Fruit fly (Drosophila melanogaster) whole organism, embryonic: ENCODE measurements around the gene Spt6.

ENCODE experiments used
- Ada2b ChIP-seq: fragments of 200-800 bp; sonication (Bioruptor generic); IDR thresholded peaks from 2 replicates; pipeline ENCODE4 v1.3.6; 2022; ENCODE audit warnings: missing biosample characterization, missing genetic modification characterization
- Aef1 ChIP-seq: fragments of 200-800 bp; sonication (Bioruptor generic); IDR thresholded peaks from 3 replicates; pipeline ENCODE4 v1.3.6; 2022; ENCODE audit warnings: missing biosample characterization, missing genetic modification characterization
- Atf-2 ChIP-seq: fragments of 200-800 bp; sonication (Bioruptor generic); optimal IDR thresholded peaks from 2 replicates; lab custom pipeline; 2016; ENCODE audit warnings: missing biosample characterization, missing genetic modification characterization
- Atf3 ChIP-seq: fragments of 200-800 bp; sonication (Bioruptor generic); optimal IDR thresholded peaks from 3 replicates; lab custom pipeline; 2016; ENCODE audit warnings: missing biosample characterization, missing genetic modification characterization
- Atf6 ChIP-seq: fragments of 200-800 bp; sonication (Bioruptor generic); IDR thresholded peaks from 2 replicates; pipeline ENCODE4 v1.3.6; 2022; ENCODE audit warnings: missing biosample characterization, missing genetic modification characterization
- Awh ChIP-seq: fragments of 200-800 bp; sonication (Bioruptor generic); IDR thresholded peaks from 2 replicates; pipeline ENCODE4, ENCODE4 v1.3.6; 2022; ENCODE audit warnings: missing biosample characterization, missing genetic modification characterization
- B-H1 ChIP-seq: fragments of 200-800 bp; sonication (Bioruptor generic); IDR thresholded peaks from 3 replicates; pipeline ENCODE4 v1.3.6; 2022; ENCODE audit warnings: missing biosample characterization, missing genetic modification characterization
- C15 ChIP-seq: fragments of 200-800 bp; sonication (Bioruptor generic); IDR thresholded peaks from 3 replicates; pipeline ENCODE4 v1.3.6; 2022; ENCODE audit warnings: missing biosample characterization, missing genetic modification characterization
- CG1024 ChIP-seq: fragments of 200-800 bp; sonication (Bioruptor generic); IDR thresholded peaks from 2 replicates; pipeline ENCODE4 v1.3.6; 2022; ENCODE audit warnings: missing biosample characterization, missing genetic modification characterization
- CG11247 ChIP-seq: fragments of 200-800 bp; sonication (Bioruptor generic); IDR thresholded peaks from 2 replicates; pipeline ENCODE4 v1.3.6; 2022; ENCODE audit warnings: missing biosample characterization, missing genetic modification characterization
- CG11696 ChIP-seq: fragments of 200-800 bp; sonication (Bioruptor generic); IDR thresholded peaks from 2 replicates; pipeline ENCODE4 v1.3.6; 2022; ENCODE audit warnings: missing biosample characterization, missing genetic modification characterization
- CG13123 ChIP-seq: fragments of 200-800 bp; sonication (Bioruptor generic); optimal IDR thresholded peaks from 2 replicates; lab custom pipeline; 2016; ENCODE audit warnings: missing biosample characterization, missing genetic modification characterization
- CG13287 ChIP-seq: fragments of 200-800 bp; sonication (Bioruptor generic); IDR thresholded peaks from 2 replicates; pipeline ENCODE4 v1.3.6; 2022; ENCODE audit warnings: missing biosample characterization, missing genetic modification characterization; ENCODE audit not compliant: partially characterized antibody
- CG14014 ChIP-seq: fragments of 200-800 bp; sonication (Bioruptor generic); IDR thresholded peaks from 2 replicates; pipeline ENCODE4 v1.3.6; 2022; ENCODE audit warnings: missing biosample characterization, missing genetic modification characterization
- CG14441 ChIP-seq: fragments of 200-800 bp; sonication (Bioruptor generic); IDR thresholded peaks from 2 replicates; pipeline ENCODE4 v1.3.6; 2022; ENCODE audit warnings: missing biosample characterization, missing genetic modification characterization
- CG14965 ChIP-seq: fragments of 200-800 bp; sonication (Bioruptor generic); optimal IDR thresholded peaks from 2 replicates; lab custom pipeline; 2016; ENCODE audit warnings: missing biosample characterization, missing genetic modification characterization, borderline replicate concordance
- CG1603 ChIP-seq: fragments of 200-800 bp; sonication (Bioruptor generic); optimal IDR thresholded peaks from 2 replicates; lab custom pipeline; 2019; ENCODE audit warnings: missing biosample characterization, mild to moderate bottlenecking, missing genetic modification characterization, moderate library complexity
- CG17612 ChIP-seq: fragments of 200-800 bp; sonication (Bioruptor generic); IDR thresholded peaks from 2 replicates; pipeline ENCODE4 v1.3.6; 2022; ENCODE audit warnings: missing biosample characterization, missing genetic modification characterization
- CG18599 ChIP-seq: fragments of 200-800 bp; sonication (Bioruptor generic); optimal IDR thresholded peaks from 3 replicates; lab custom pipeline; 2017; ENCODE audit warnings: missing biosample characterization, missing genetic modification characterization, mild to moderate bottlenecking, moderate library complexity, missing genetic modification reagents
- CG18619 ChIP-seq: fragments of 200-800 bp; sonication (Bioruptor generic); optimal IDR thresholded peaks from 3 replicates; lab custom pipeline; 2017; ENCODE audit warnings: missing biosample characterization, mild to moderate bottlenecking, missing genetic modification characterization
- CG4282 ChIP-seq: fragments of 200-800 bp; sonication (Bioruptor generic); optimal IDR thresholded peaks from 2 replicates; lab custom pipeline; 2016; ENCODE audit warnings: missing biosample characterization, missing genetic modification characterization
- CG43689 ChIP-seq: fragments of 200-800 bp; sonication (Bioruptor generic); IDR thresholded peaks from 2 replicates; pipeline ENCODE4 v1.3.6; 2022; ENCODE audit warnings: missing biosample characterization, missing genetic modification characterization
- CG7556 ChIP-seq: fragments of 200-800 bp; sonication (Bioruptor generic); optimal IDR thresholded peaks from 2 replicates; lab custom pipeline; 2017; ENCODE audit warnings: missing biosample characterization, mild to moderate bottlenecking, missing genetic modification characterization
- CG7786 ChIP-seq: fragments of 200-800 bp; sonication (Bioruptor generic); optimal IDR thresholded peaks from 2 replicates; lab custom pipeline; 2016; ENCODE audit warnings: missing biosample characterization, missing genetic modification characterization
- CG9727 ChIP-seq: fragments of 200-800 bp; sonication (Bioruptor generic); optimal IDR thresholded peaks from 3 replicates; lab custom pipeline; 2017; ENCODE audit warnings: missing biosample characterization, mild to moderate bottlenecking, missing genetic modification characterization
- CG9932 ChIP-seq: fragments of 200-800 bp; sonication (Bioruptor generic); IDR thresholded peaks from 2 replicates; pipeline ENCODE4 v1.3.6; 2022; ENCODE audit warnings: missing biosample characterization, missing genetic modification characterization
- Ets65A ChIP-seq: fragments of 200-800 bp; sonication (Bioruptor generic); peaks from one replicate; lab custom pipeline; 2016; ENCODE audit warnings: missing biosample characterization, missing genetic modification characterization
- HHEX ChIP-seq: fragments of 200-800 bp; sonication (Bioruptor generic); optimal IDR thresholded peaks from 3 replicates; lab custom pipeline; 2017; ENCODE audit warnings: missing biosample characterization, mild to moderate bottlenecking, missing genetic modification characterization, missing genetic modification reagents
- HmgD ChIP-seq: fragments of 200-800 bp; sonication (Bioruptor generic); optimal IDR thresholded peaks from 3 replicates; lab custom pipeline; 2016; ENCODE audit warnings: missing biosample characterization, missing genetic modification characterization
- Hr3 ChIP-seq: fragments of 200-800 bp; sonication (Bioruptor generic); optimal IDR thresholded peaks from 3 replicates; lab custom pipeline; 2016; ENCODE audit warnings: missing biosample characterization, missing genetic modification characterization
- Hsf ChIP-seq: fragments of 200-800 bp; sonication (Bioruptor generic); optimal IDR thresholded peaks from 3 replicates; lab custom pipeline; 2016; ENCODE audit warnings: missing biosample characterization, missing genetic modification characterization
- NfI ChIP-seq: fragments of 200-800 bp; sonication (Bioruptor generic); optimal IDR thresholded peaks from 3 replicates; lab custom pipeline; 2018; ENCODE audit warnings: missing biosample characterization, mild to moderate bottlenecking, missing genetic modification characterization, moderate library complexity
- Oli ChIP-seq: fragments of 200-800 bp; sonication (Bioruptor generic); optimal IDR thresholded peaks from 2 replicates; lab custom pipeline; 2018; ENCODE audit warnings: missing biosample characterization, mild to moderate bottlenecking, missing genetic modification characterization, moderate library complexity
- Pdp1 ChIP-seq, 2 experiments: fragments of 200-800 bp; sonication (Bioruptor generic); optimal IDR thresholded peaks; 3 replicates each; lab custom pipeline; 2016; ENCODE audit warnings: missing biosample characterization in 2 of 2, missing genetic modification characterization in 2 of 2, mild to moderate bottlenecking in 1 of 2, moderate library complexity in 1 of 2
- Six4 ChIP-seq: fragments of 200-800 bp; sonication (Bioruptor generic); optimal IDR thresholded peaks from 2 replicates; lab custom pipeline; 2016; ENCODE audit warnings: missing biosample characterization, missing genetic modification characterization
- Sox102F ChIP-seq: fragments of 200-800 bp; sonication (Bioruptor generic); optimal IDR thresholded peaks from 2 replicates; lab custom pipeline; 2018; ENCODE audit warnings: missing biosample characterization, mild to moderate bottlenecking, missing genetic modification characterization, moderate library complexity
- Vsx1 ChIP-seq: fragments of 200-800 bp; sonication (Bioruptor generic); optimal IDR thresholded peaks from 2 replicates; lab custom pipeline; 2017; ENCODE audit warnings: missing biosample characterization, mild to moderate bottlenecking, missing genetic modification characterization, missing genetic modification reagents
- Xrp1 ChIP-seq: fragments of 200-800 bp; sonication (Bioruptor generic); IDR thresholded peaks from 2 replicates; pipeline ENCODE4 v1.3.6; 2022; ENCODE audit warnings: missing biosample characterization, missing genetic modification characterization
- ase ChIP-seq: fragments of 200-800 bp; sonication (Bioruptor generic); IDR thresholded peaks from 3 replicates; pipeline ENCODE4 v1.3.6; 2022; ENCODE audit warnings: missing biosample characterization, missing genetic modification characterization
- dati ChIP-seq: fragments of 200-800 bp; sonication (Bioruptor generic); IDR thresholded peaks from 2 replicates; pipeline ENCODE4 v1.3.6; 2022; ENCODE audit warnings: missing biosample characterization, missing genetic modification characterization
- fd3F ChIP-seq: fragments of 200-800 bp; sonication (Bioruptor generic); optimal IDR thresholded peaks from 2 replicates; lab custom pipeline; 2018; ENCODE audit warnings: missing biosample characterization, mild to moderate bottlenecking, missing genetic modification characterization, moderate library complexity
- fu2 ChIP-seq: fragments of 200-800 bp; sonication (Bioruptor generic); optimal IDR thresholded peaks from 2 replicates; lab custom pipeline; 2016; ENCODE audit warnings: missing biosample characterization, missing genetic modification characterization
- lola ChIP-seq, 3 experiments: fragments of >200 bp in 2 of 3; fragments of 200-800 bp in 1 of 3; sonication (Bioruptor generic) in 1 of 3; optimal IDR thresholded peaks; 2 replicates each; lab custom pipeline; 2017 to 2019; ENCODE audit warnings: missing biosample characterization in 3 of 3, missing genetic modification characterization in 3 of 3, mild to moderate bottlenecking in 1 of 3, moderate library complexity in 1 of 3
- org-1 ChIP-seq: fragments of 200-800 bp; sonication (Bioruptor generic); optimal IDR thresholded peaks from 2 replicates; lab custom pipeline; 2017; ENCODE audit warnings: missing biosample characterization, missing genetic modification characterization
- pb ChIP-seq: fragments of 200-800 bp; sonication (Bioruptor generic); optimal IDR thresholded peaks from 3 replicates; lab custom pipeline; 2016; ENCODE audit warnings: missing biosample characterization, missing genetic modification characterization
- pnt ChIP-seq: fragments of 200-800 bp; sonication (Bioruptor generic); optimal IDR thresholded peaks from 3 replicates; lab custom pipeline; 2016; ENCODE audit warnings: missing biosample characterization, missing genetic modification characterization
- scrt ChIP-seq: fragments of 200-800 bp; sonication (Bioruptor generic); optimal IDR thresholded peaks from 2 replicates; lab custom pipeline; 2018; ENCODE audit warnings: missing biosample characterization, mild to moderate bottlenecking, missing genetic modification characterization, moderate library complexity
- stc ChIP-seq: fragments of 200-800 bp; sonication (Bioruptor generic); IDR thresholded peaks from 2 replicates; pipeline ENCODE4 v1.3.6; 2022; ENCODE audit warnings: missing biosample characterization, missing genetic modification characterization
- trh ChIP-seq: fragments of 200-800 bp; sonication (Bioruptor generic); optimal IDR thresholded peaks from 2 replicates; lab custom pipeline; 2016; ENCODE audit warnings: missing biosample characterization, missing genetic modification characterization
- tx ChIP-seq: fragments of 200-800 bp; sonication (Bioruptor generic); optimal IDR thresholded peaks from 2 replicates; lab custom pipeline; 2016; ENCODE audit warnings: missing biosample characterization, missing genetic modification characterization
- wdn ChIP-seq: fragments of 200-800 bp; sonication (Bioruptor generic); IDR thresholded peaks from 2 replicates; pipeline ENCODE4 v1.3.6; 2022; ENCODE audit warnings: missing biosample characterization, missing genetic modification characterization

The Spt6 gene

DNA sequence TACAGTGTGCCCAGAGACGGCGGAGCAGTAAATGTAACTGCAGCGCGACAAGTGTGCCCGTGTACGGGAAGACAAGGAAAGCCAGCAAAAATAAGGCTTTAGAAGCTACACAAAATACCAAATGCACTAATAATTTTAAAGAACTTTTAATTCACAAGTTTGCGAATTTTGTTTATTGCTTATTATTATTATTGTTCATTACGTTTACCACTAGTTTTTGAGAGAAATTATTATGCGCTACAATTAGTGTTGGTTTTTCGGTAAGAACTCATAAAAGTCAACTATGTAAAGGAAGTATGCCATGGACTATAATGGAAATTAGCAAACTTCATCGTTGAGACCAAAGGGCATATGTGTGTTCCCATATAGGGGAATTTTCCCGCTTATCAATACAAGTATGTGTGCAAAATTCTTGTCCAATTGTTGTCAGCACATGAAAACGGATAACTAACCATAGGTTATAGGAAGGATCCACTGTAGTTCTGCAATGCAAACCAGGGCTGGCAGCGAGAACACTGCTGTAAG, 348 bp upstream of the Spt6 start, which contains the start of gene schlank (continued):
- TF ChIP-seq CG1024 (GFP tag; lab: Robert Waterston, UW): peak; percentile 43; the same call in 1 of the 2 replicates
- no peak for TF ChIP-seq Atf3 (GFP tag; lab: Kevin White, UChicago)
- peak; percentile 37 for TF ChIP-seq B-H1 (GFP tag; lab: Robert Waterston, UW)
- peak; percentile 12 for TF ChIP-seq HHEX
- TF ChIP-seq Atf6 (GFP tag; lab: Robert Waterston, UW): peak; percentile 53; the same call in 1 of the 2 replicates
- peak; percentile 50 for TF ChIP-seq NfI
- no peak for TF ChIP-seq C15 (GFP tag; lab: Robert Waterston, UW)
- TF ChIP-seq CG7556 (GFP tag; lab: Kevin White, UChicago): peak; percentile 16
- peak; percentile 46; the same call in 1 of the 2 replicates for TF ChIP-seq Xrp1
- TF ChIP-seq CG14014: peak; percentile 74
- TF ChIP-seq CG13123: no peak
- peak; percentile 38 for TF ChIP-seq CG4282 (GFP tag; lab: Kevin White, UChicago)
- TF ChIP-seq Oli (tag; lab: Kevin White, UChicago): peak; percentile 52
- peak; percentile 97 for TF ChIP-seq Ets65A (GFP tag; lab: Kevin White, UChicago)
- TF ChIP-seq Sox102F (GFP tag; lab: Kevin White, UChicago): no peak
- TF ChIP-seq Aef1: peak; percentile 30; the same call in 1 of the 3 replicates
- TF ChIP-seq CG14441 (GFP tag; lab: Robert Waterston, UW): peak; percentile 71
- TF ChIP-seq CG1603 (tag; lab: Kevin White, UChicago): peak; percentile 45
- peak; percentile 45; the same call in 1 of the 2 replicates for TF ChIP-seq CG17612
- no peak for TF ChIP-seq Vsx1 (GFP tag; lab: Kevin White, UChicago)
- TF ChIP-seq trh: no peak
- TF ChIP-seq CG11247 (GFP tag; lab: Robert Waterston, UW): peak; percentile 16; the same call in 1 of the 2 replicates
- peak; percentile 56 for TF ChIP-seq wdn
- TF ChIP-seq stc (GFP tag; lab: Robert Waterston, UW): 0 out of 2 replicates have a peak, but pooled peaks have one; percentile 49
- peak; percentile 5 to 64 for TF ChIP-seq Pdp1 (GFP tag; optimal IDR thresholded peaks at IDR 0.05; lab: Kevin White, UChicago)
- TF ChIP-seq fd3F (GFP tag; lab: Kevin White, UChicago): peak; percentile 22
- no peak for TF ChIP-seq HmgD (GFP tag; lab: Kevin White, UChicago)
- no peak for TF ChIP-seq CG14965 (GFP tag; lab: Kevin White, UChicago)
- peak; percentile 59 for TF ChIP-seq fu2
- no peak for TF ChIP-seq org-1
- TF ChIP-seq CG11696: no peak
- peak; percentile 60 for TF ChIP-seq pnt
- peak; percentile 49 for TF ChIP-seq Atf-2
- TF ChIP-seq CG7786 (GFP tag; lab: Kevin White, UChicago): peak; percentile 64
- TF ChIP-seq Ada2b (GFP tag; lab: Robert Waterston, UW): peak; percentile 56
- peak; percentile 55 for TF ChIP-seq CG9727 (GFP tag; lab: Kevin White, UChicago)
- peak; percentile 70 for TF ChIP-seq CG9932
- peak; percentile 10 for TF ChIP-seq CG18619
- peak; percentile 56 for TF ChIP-seq Awh (GFP tag; lab: Robert Waterston, UW)
- peak; percentile 41 for TF ChIP-seq Hr3
- peak; percentile 27 for TF ChIP-seq tx (GFP tag; lab: Kevin White, UChicago)
- no peak for TF ChIP-seq CG43689 (GFP tag; lab: Robert Waterston, UW)
- TF ChIP-seq Six4 (GFP tag; lab: Kevin White, UChicago): peak; percentile 8
- peak; percentile 62 for TF ChIP-seq Hsf (GFP tag; lab: Kevin White, UChicago)
- TF ChIP-seq pb (GFP tag; lab: Kevin White, UChicago): no peak
- peak; percentile 30; the same call in 1 of the 3 replicates for TF ChIP-seq ase (GFP tag; lab: Robert Waterston, UW)
- TF ChIP-seq CG13287: no peak
- no peak for TF ChIP-seq dati (GFP tag; lab: Robert Waterston, UW)
- TF ChIP-seq CG18599 (GFP tag; lab: Kevin White, UChicago): peak; percentile 6
- peak in 1 of 3 experiments; percentile 37 for TF ChIP-seq lola (GFP tag; optimal IDR thresholded peaks at IDR 0.05; lab: Kevin White, UChicago)
- no peak for TF ChIP-seq scrt (GFP tag; lab: Kevin White, UChicago)
